Worm (Caenorhabditis elegans) whole organism, mixed stage, embryonic: Measurements from ENCODE around the gene clec-85.

Experiments used
- bed-3 ChIP-seq: fragments of 200-800 bp; sonication (Bioruptor generic); optimal IDR thresholded peaks from 3 replicates; lab custom pipeline; 2018; ENCODE audit warnings: mild to moderate bottlenecking, missing genetic modification characterization, moderate library complexity, missing compliant biosample characterization
- blmp-1 ChIP-seq: fragments of 150-350 bp; optimal IDR thresholded peaks from 2 replicates; lab custom pipeline; 2014; ENCODE audit warnings: missing biosample characterization, missing genetic modification characterization
- ceh-39 ChIP-seq: fragments of 150-350 bp; optimal IDR thresholded peaks from 2 replicates; lab custom pipeline; 2014; ENCODE audit warnings: missing biosample characterization, missing genetic modification characterization
- ceh-83 ChIP-seq: fragments of 200-800 bp; sonication (Bioruptor generic); optimal IDR thresholded peaks from 2 replicates; lab custom pipeline; 2018; ENCODE audit warnings: mild to moderate bottlenecking, missing genetic modification characterization, missing compliant biosample characterization
- ces-1 ChIP-seq: fragments of 150-350 bp; optimal IDR thresholded peaks from 2 replicates; lab custom pipeline; 2014; ENCODE audit warnings: missing biosample characterization, missing genetic modification reagents, missing genetic modification characterization
- cnd-1 ChIP-seq: fragments of 200-800 bp; sonication (Bioruptor generic); optimal IDR thresholded peaks from 2 replicates; lab custom pipeline; 2018; ENCODE audit warnings: mild to moderate bottlenecking, missing genetic modification characterization, missing compliant biosample characterization
- drap-1 ChIP-seq: fragments of 200-800 bp; sonication (Bioruptor generic); optimal IDR thresholded peaks from 3 replicates; lab custom pipeline; 2018; ENCODE audit warnings: mild to moderate bottlenecking, missing genetic modification characterization, missing compliant biosample characterization
- elt-1 ChIP-seq: sonication (generic microtip); optimal IDR thresholded peaks from 2 replicates; lab custom pipeline; 2017; ENCODE audit warnings: missing genetic modification characterization, mild to moderate bottlenecking, missing compliant biosample characterization, antibody characterized with exemption, moderate library complexity, borderline replicate concordance; ENCODE audit not compliant: insufficient read depth
- elt-3 ChIP-seq: fragments of 150-350 bp; optimal IDR thresholded peaks from 2 replicates; lab custom pipeline; 2014; ENCODE audit warnings: missing biosample characterization, missing genetic modification characterization
- flh-1 ChIP-seq: fragments of 200-800 bp; sonication (Bioruptor generic); optimal IDR thresholded peaks from 2 replicates; lab custom pipeline; 2018; ENCODE audit warnings: mild to moderate bottlenecking, missing genetic modification characterization, moderate library complexity, missing compliant biosample characterization
- ham-2 ChIP-seq: fragments of 200-800 bp; sonication (Bioruptor generic); optimal IDR thresholded peaks from 2 replicates; lab custom pipeline; 2018; ENCODE audit warnings: mild to moderate bottlenecking, missing genetic modification characterization, missing compliant biosample characterization
- hlh-1 ChIP-seq: fragments of 150-350 bp; optimal IDR thresholded peaks from 2 replicates; lab custom pipeline; 2014; ENCODE audit warnings: missing biosample characterization, missing genetic modification reagents, missing genetic modification characterization
- lin-13 ChIP-seq: fragments of 150-350 bp; optimal IDR thresholded peaks from 2 replicates; lab custom pipeline; 2014; ENCODE audit warnings: missing biosample characterization, missing genetic modification characterization
- mep-1 ChIP-seq: fragments of 150-350 bp; optimal IDR thresholded peaks from 2 replicates; lab custom pipeline; 2017; ENCODE audit warnings: missing biosample characterization, missing genetic modification reagents, missing genetic modification characterization, inconsistent platforms
- mls-2 ChIP-seq: sonication (generic microtip); optimal IDR thresholded peaks from 2 replicates; lab custom pipeline; 2016; ENCODE audit warnings: mild to moderate bottlenecking, missing genetic modification characterization, moderate library complexity, missing compliant biosample characterization
- nhr-12 ChIP-seq: fragments of 150-350 bp; optimal IDR thresholded peaks from 2 replicates; lab custom pipeline; 2014; ENCODE audit warnings: missing biosample characterization, missing genetic modification characterization
- nhr-2 ChIP-seq: fragments of 150-350 bp; optimal IDR thresholded peaks from 2 replicates; lab custom pipeline; 2014; ENCODE audit warnings: missing biosample characterization, missing genetic modification characterization
- nhr-237 ChIP-seq: fragments of 150-350 bp; optimal IDR thresholded peaks from 2 replicates; lab custom pipeline; 2014; ENCODE audit warnings: missing biosample characterization, missing genetic modification characterization
- nhr-76 ChIP-seq: sonication (generic microtip); optimal IDR thresholded peaks from 2 replicates; lab custom pipeline; 2017; ENCODE audit warnings: missing biosample characterization, missing genetic modification characterization
- pha-4 ChIP-seq: fragments of 150-350 bp; optimal IDR thresholded peaks from 2 replicates; lab custom pipeline; 2018; ENCODE audit warnings: missing biosample characterization, missing genetic modification reagents, missing genetic modification characterization
- snpc-4 ChIP-seq: fragments of 150-350 bp; optimal IDR thresholded peaks from 2 replicates; lab custom pipeline; 2014; ENCODE audit warnings: missing biosample characterization, missing genetic modification characterization
- sptf-1 ChIP-seq: sonication (generic microtip); optimal IDR thresholded peaks from 2 replicates; lab custom pipeline; 2017; ENCODE audit warnings: mild to moderate bottlenecking, missing genetic modification characterization, moderate library complexity, missing compliant biosample characterization
- tbx-8 ChIP-seq: fragments of 200-800 bp; sonication (Bioruptor generic); optimal IDR thresholded peaks from 2 replicates; lab custom pipeline; 2018; ENCODE audit warnings: mild to moderate bottlenecking, missing genetic modification characterization, moderate library complexity, missing compliant biosample characterization
- unc-120 ChIP-seq: sonication (generic microtip); optimal IDR thresholded peaks from 2 replicates; lab custom pipeline; 2017; ENCODE audit warnings: missing genetic modification characterization, missing compliant biosample characterization; ENCODE audit not compliant: poor library complexity, severe bottlenecking
- unc-39 ChIP-seq: fragments of 150-350 bp; optimal IDR thresholded peaks from 2 replicates; lab custom pipeline; 2014; ENCODE audit warnings: missing biosample characterization, missing genetic modification characterization
- unc-62 ChIP-seq: fragments of 150-350 bp; optimal IDR thresholded peaks from 2 replicates; lab custom pipeline; 2014; ENCODE audit warnings: missing biosample characterization, missing genetic modification reagents, missing genetic modification characterization
- zip-8 ChIP-seq: fragments of 150-350 bp; optimal IDR thresholded peaks from 2 replicates; lab custom pipeline; 2014; ENCODE audit warnings: missing biosample characterization, missing genetic modification characterization
- ztf-11 ChIP-seq: fragments of 150-350 bp; optimal IDR thresholded peaks from 2 replicates; lab custom pipeline; 2014; ENCODE audit warnings: missing biosample characterization, missing genetic modification characterization

clec-85 gene

ce11 chrIV:2838308-2838707, 12.4 kb upstream of the clec-85 start, which contains the start of gene Y54G2A.7:
Gene Y54G2A.7, plus strand, starts transcription at chrIV:2838608.
- TF ChIP-seq elt-1 (tag; lab: Kevin White, UChicago) (no peak), lin-13 (tag; lab: Kevin White, UChicago) (no peak), unc-120 (tag; lab: Kevin White, UChicago) (no peak)

ce11 chrIV:2841260-2841659, 9.4 kb upstream of the clec-85 start, which contains the start of gene clec-83:
Gene clec-83, minus strand, starts transcription at chrIV:2841472.
- TF ChIP-seq nhr-76 (no peak), lin-13 (tag; lab: Kevin White, UChicago) (no peak), sptf-1 (tag; lab: Kevin White, UChicago) (no peak), flh-1 (no peak), pha-4 (tag; lab: Kevin White, UChicago) (no peak), blmp-1 (tag; lab: Kevin White, UChicago) (no peak), unc-62 (GFP tag; lab: Kevin White, UChicago) (no peak), nhr-2 (tag; lab: Kevin White, UChicago) (no peak), unc-39 (no peak), elt-1 (tag; lab: Kevin White, UChicago) (no peak), snpc-4 (no peak)

- TF ChIP-seq mep-1 (tag; lab: Kevin White, UChicago) (no peak), hlh-1 (no peak), flh-1 (no peak), zip-8 (tag; lab: Kevin White, UChicago) (no peak), ceh-39 (no peak), ham-2 (GFP tag; lab: Kevin White, UChicago) (no peak), sptf-1 (tag; lab: Kevin White, UChicago) (no peak), drap-1 (GFP tag; lab: Kevin White, UChicago) (no peak), unc-39 (no peak), tbx-8 (GFP tag; lab: Kevin White, UChicago) (no peak), lin-13 (tag; lab: Kevin White, UChicago) (no peak), unc-62 (GFP tag; lab: Kevin White, UChicago) (no peak), cnd-1 (tag; lab: Kevin White, UChicago) (no peak), pha-4 (tag; lab: Kevin White, UChicago) (no peak)
These were observed 8.5 kb upstream of the clec-85 start, which contains the start of gene clec-84 for ce11 chrIV:2842162-2842561. Gene clec-84, plus strand, starts transcription at chrIV:2842462.

- TF ChIP-seq ceh-83 (GFP tag; lab: Kevin White, UChicago) (no peak), mls-2 (no peak), nhr-12 (tag; lab: Kevin White, UChicago) (no peak), drap-1 (GFP tag; lab: Kevin White, UChicago) (no peak), elt-3 (tag; lab: Kevin White, UChicago) (no peak), blmp-1 (tag; lab: Kevin White, UChicago) (no peak), bed-3 (GFP tag; lab: Kevin White, UChicago) (no peak), unc-39 (no peak)
- TF ChIP-seq, all 35 proteins: peak for 0
These were observed 6.8 kb upstream of the clec-85 start, which contains the start of gene Y54G2A.15 for ce11 chrIV:2843882-2844281. Gene Y54G2A.15, minus strand, starts transcription at chrIV:2843982.

ce11 chrIV:2846264-2846663, 4.4 kb upstream of the clec-85 start, which contains the start of gene Y54G2A.40:
Gene Y54G2A.40, plus strand, starts transcription at chrIV:2846476.
- TF ChIP-seq pha-4 (tag; lab: Kevin White, UChicago) = peak; percentile 33
- no peak for TF ChIP-seq unc-62 (GFP tag; lab: Kevin White, UChicago)

- no peak for TF ChIP-seq snpc-4
- no peak for TF ChIP-seq nhr-237 (tag; lab: Kevin White, UChicago)
- no peak for TF ChIP-seq lin-13 (tag; lab: Kevin White, UChicago)
- no peak for TF ChIP-seq bed-3 (GFP tag; lab: Kevin White, UChicago)
- no peak for TF ChIP-seq ztf-11 (tag; lab: Kevin White, UChicago)
- TF ChIP-seq nhr-12 (tag; lab: Kevin White, UChicago) = no peak
- no peak for TF ChIP-seq nhr-2 (tag; lab: Kevin White, UChicago)
- TF ChIP-seq ces-1 (GFP tag; lab: Kevin White, UChicago) = no peak
- no peak for TF ChIP-seq unc-39
- no peak for TF ChIP-seq mep-1 (tag; lab: Kevin White, UChicago)
- no peak for TF ChIP-seq nhr-76
These were observed 1.4 kb upstream of the clec-85 start for ce11 chrIV:2849269-2849668.
